Fruit fly (Drosophila melanogaster): Measurements from ENCODE around the gene CG5177.

CG5177 gene

dm6 chr2L:7427067-7427785, 22.2 kb downstream of the CG5177 start (continued):
- no peak for TF ChIP-seq CG10565 (GFP tag; optimal IDR thresholded peaks at IDR 0.05)
- no peak for TF ChIP-seq hbn (GFP tag; IDR thresholded peaks at IDR 0.05; ENCODE audit: partially characterized antibody)
- no peak for TF ChIP-seq CG7786 (GFP tag; optimal IDR thresholded peaks at IDR 0.05)
- TF ChIP-seq CG31224 (GFP tag; IDR thresholded peaks at IDR 0.05), result no peak
- no peak for TF ChIP-seq CG15479 (GFP tag; optimal IDR thresholded peaks at IDR 0.05)
- no peak for TF ChIP-seq Oaz (GFP tag; IDR thresholded peaks at IDR 0.05)
- TF ChIP-seq CG10209 (GFP tag; optimal IDR thresholded peaks at IDR 0.05), result no peak
- TF ChIP-seq jumu (GFP tag; optimal IDR thresholded peaks at IDR 0.05), result no peak
- TF ChIP-seq Mrtf (GFP tag; IDR thresholded peaks at IDR 0.05), result no peak
- peak in 1 of 2 experiments; percentile 99 for TF ChIP-seq Pdp1 (GFP tag; optimal IDR thresholded peaks at IDR 0.05)
- TF ChIP-seq CG10274 (GFP tag; optimal IDR thresholded peaks at IDR 0.05), result no peak
- no peak for TF ChIP-seq gt (GFP tag; IDR thresholded peaks at IDR 0.05)
- no peak for TF ChIP-seq ranshi (GFP tag; IDR thresholded peaks at IDR 0.05)
- TF ChIP-seq CG1529 (GFP tag; optimal IDR thresholded peaks at IDR 0.05), result no peak
- no peak for TF ChIP-seq BEAF-32 (GFP tag; optimal IDR thresholded peaks at IDR 0.05)
- no peak for TF ChIP-seq Dref (GFP tag; IDR thresholded peaks at IDR 0.05)
- TF ChIP-seq CkIIα-i1 (GFP tag; IDR thresholded peaks at IDR 0.05), result no peak
- TF ChIP-seq CG14441 (GFP tag; IDR thresholded peaks at IDR 0.05), result no peak
- TF ChIP-seq CG7556 (GFP tag; optimal IDR thresholded peaks at IDR 0.05), result no peak
- TF ChIP-seq Kr (GFP tag; optimal IDR thresholded peaks at IDR 0.05), result no peak
- TF ChIP-seq CG1024 (GFP tag; IDR thresholded peaks at IDR 0.05), result no peak
- no peak for TF ChIP-seq usp (GFP tag; optimal IDR thresholded peaks at IDR 0.05)
- no peak for TF ChIP-seq Sry-δ (GFP tag; optimal IDR thresholded peaks at IDR 0.05)
- peak; percentile 87 for TF ChIP-seq ftz-f1 (GFP tag; optimal IDR thresholded peaks at IDR 0.05)
- no peak for TF ChIP-seq CG15601 (tag; optimal IDR thresholded peaks at IDR 0.05)
- TF ChIP-seq CG31441 (GFP tag; IDR thresholded peaks at IDR 0.05), result no peak
- TF ChIP-seq chn (GFP tag; optimal IDR thresholded peaks at IDR 0.05), result no peak
- TF ChIP-seq Abd-B (GFP tag; optimal IDR thresholded peaks at IDR 0.05), result no peak
- TF ChIP-seq Med (GFP tag), result peak; percentile 72
- TF ChIP-seq D19B (GFP tag; optimal IDR thresholded peaks at IDR 0.05), result no peak
- TF ChIP-seq CG17829 (tag; optimal IDR thresholded peaks at IDR 0.05), result no peak
- TF ChIP-seq ash1 (GFP tag; optimal IDR thresholded peaks at IDR 0.05), result no peak
- no peak for TF ChIP-seq Xbp1 (GFP tag; optimal IDR thresholded peaks at IDR 0.05)
- TF ChIP-seq Opbp (GFP tag; IDR thresholded peaks at IDR 0.05; ENCODE audit: partially characterized antibody), result no peak
- no peak for TF ChIP-seq ara (GFP tag; IDR thresholded peaks at IDR 0.05)
- TF ChIP-seq CG8290 (GFP tag; optimal IDR thresholded peaks at IDR 0.05), result no peak
- peak in 1 of 2 experiments; percentile 38 for TF ChIP-seq CG8290 (tag; optimal IDR thresholded peaks at IDR 0.05)
- TF ChIP-seq sisA (GFP tag; IDR thresholded peaks at IDR 0.05), result no peak
- no peak for TF ChIP-seq maf-S (GFP tag; optimal IDR thresholded peaks at IDR 0.05)
- no peak for TF ChIP-seq trh (GFP tag; optimal IDR thresholded peaks at IDR 0.05)
- no peak for TF ChIP-seq CG2120 (GFP tag; optimal IDR thresholded peaks at IDR 0.05)
- TF ChIP-seq fd102C (GFP tag; optimal IDR thresholded peaks at IDR 0.05), result no peak
- peak; percentile 26 for TF ChIP-seq CG18599 (GFP tag; optimal IDR thresholded peaks at IDR 0.05)
- TF ChIP-seq zen2 (GFP tag; IDR thresholded peaks at IDR 0.05; ENCODE audit: partially characterized antibody), result no peak
- TF ChIP-seq lilli (GFP tag; optimal IDR thresholded peaks at IDR 0.05), result no peak
- no peak; the same call in 2 of the 3 replicates for TF ChIP-seq B-H1 (GFP tag; IDR thresholded peaks at IDR 0.05)
- TF ChIP-seq CG18011 (GFP tag; optimal IDR thresholded peaks at IDR 0.05), result no peak
- no peak for TF ChIP-seq Poxn (GFP tag; IDR thresholded peaks at IDR 0.05)
- TF ChIP-seq prd (optimal IDR thresholded peaks at IDR 0.05), result no peak
- TF ChIP-seq prd (GFP tag; IDR thresholded peaks at IDR 0.05), result no peak
- TF ChIP-seq Antp (GFP tag; optimal IDR thresholded peaks at IDR 0.05), result no peak

Measured in whole organism, embryonic.